Fruit fly (Drosophila melanogaster) whole organism, embryonic: ENCODE data around the gene Rab19.
A peak's percentile ranks its signal among the peaks of the same experiment; 100 is the strongest.

ENCODE experiments used
- Aef1 ChIP-seq: fragments of 200-800 bp; sonication (Bioruptor generic); IDR thresholded peaks from 3 replicates; pipeline ENCODE4 v1.3.6; 2022; ENCODE audit warnings: missing biosample characterization, missing genetic modification characterization
- CG10209 ChIP-seq: fragments of 200-800 bp; sonication (Bioruptor generic); optimal IDR thresholded peaks from 3 replicates; lab custom pipeline; 2017; ENCODE audit warnings: missing biosample characterization, mild to moderate bottlenecking, missing genetic modification characterization, missing genetic modification reagents
- CG11093 ChIP-seq: fragments of 200-800 bp; sonication (Bioruptor generic); IDR thresholded peaks from 3 replicates; pipeline ENCODE4 v1.3.6; 2022; ENCODE audit warnings: missing biosample characterization, missing genetic modification characterization
- CG11247 ChIP-seq: fragments of 200-800 bp; sonication (Bioruptor generic); IDR thresholded peaks from 2 replicates; pipeline ENCODE4 v1.3.6; 2022; ENCODE audit warnings: missing biosample characterization, missing genetic modification characterization
- CG11560 ChIP-seq: fragments of 200-800 bp; sonication (Bioruptor generic); IDR thresholded peaks from 3 replicates; pipeline ENCODE4 v1.3.6; 2022; ENCODE audit warnings: missing biosample characterization, missing genetic modification characterization
- CG12391 ChIP-seq: fragments of 200-800 bp; sonication (Bioruptor generic); optimal IDR thresholded peaks from 3 replicates; lab custom pipeline; 2018; ENCODE audit warnings: missing biosample characterization, mild to moderate bottlenecking, missing genetic modification characterization, moderate library complexity
- CG12659 ChIP-seq: fragments of 200-800 bp; sonication (Bioruptor generic); optimal IDR thresholded peaks from 3 replicates; lab custom pipeline; 2017; ENCODE audit warnings: mild to moderate bottlenecking, missing biosample characterization, missing genetic modification reagents, missing genetic modification characterization
- CG14667 ChIP-seq: fragments of 200-800 bp; sonication (Bioruptor generic); IDR thresholded peaks from 2 replicates; pipeline ENCODE4 v1.3.6; 2022; ENCODE audit warnings: missing biosample characterization, missing genetic modification characterization
- CG15011 ChIP-seq: fragments of 200-800 bp; sonication (Bioruptor generic); optimal IDR thresholded peaks from 3 replicates; lab custom pipeline; 2018; ENCODE audit warnings: missing biosample characterization, mild to moderate bottlenecking, missing genetic modification characterization
- CG15696 ChIP-seq: fragments of 200-800 bp; sonication (Bioruptor generic); optimal IDR thresholded peaks from 2 replicates; lab custom pipeline; 2019; ENCODE audit warnings: missing biosample characterization, mild to moderate bottlenecking, missing genetic modification characterization, moderate library complexity
- CG1647 ChIP-seq: fragments of 200-800 bp; sonication (Bioruptor generic); optimal IDR thresholded peaks from 3 replicates; lab custom pipeline; 2016; ENCODE audit warnings: missing biosample characterization, missing genetic modification characterization
- CG17802 ChIP-seq: fragments of 200-800 bp; sonication (Bioruptor generic); optimal IDR thresholded peaks from 2 replicates; lab custom pipeline; 2018; ENCODE audit warnings: missing biosample characterization, mild to moderate bottlenecking, missing genetic modification characterization, moderate library complexity
- CG2120 ChIP-seq: fragments of 200-800 bp; sonication (Bioruptor generic); optimal IDR thresholded peaks from 3 replicates; lab custom pipeline; 2016; ENCODE audit warnings: missing biosample characterization, missing genetic modification characterization
- CG2199 ChIP-seq: fragments of 200-800 bp; sonication (Bioruptor generic); IDR thresholded peaks from 3 replicates; pipeline ENCODE4 v1.3.6; 2022; ENCODE audit warnings: missing biosample characterization, missing genetic modification characterization
- CG30020 ChIP-seq: fragments of 200-800 bp; optimal IDR thresholded peaks from 2 replicates; lab custom pipeline; 2019; ENCODE audit warnings: missing biosample characterization, mild to moderate bottlenecking, missing genetic modification characterization, moderate library complexity
- CG31388 ChIP-seq: fragments of 200-800 bp; sonication (Bioruptor generic); optimal IDR thresholded peaks from 2 replicates; lab custom pipeline; 2016; ENCODE audit warnings: missing biosample characterization, missing genetic modification characterization
- CG3726 ChIP-seq: fragments of 200-800 bp; sonication (Bioruptor generic); IDR thresholded peaks from 3 replicates; pipeline ENCODE4, ENCODE4 v1.3.6; 2022; ENCODE audit warnings: missing biosample characterization, missing genetic modification characterization
- CG4404 ChIP-seq: fragments of 200-800 bp; sonication (Bioruptor generic); IDR thresholded peaks from 2 replicates; pipeline ENCODE4 v1.3.6; 2022; ENCODE audit warnings: missing biosample characterization, missing genetic modification characterization
- CG7357 ChIP-seq: fragments of 200-800 bp; sonication (Bioruptor generic); IDR thresholded peaks from 3 replicates; pipeline ENCODE4 v1.3.6; 2022; ENCODE audit warnings: missing biosample characterization, missing genetic modification characterization
- CG7928 ChIP-seq: fragments of 200-800 bp; sonication (Bioruptor generic); optimal IDR thresholded peaks from 2 replicates; lab custom pipeline; 2017; ENCODE audit warnings: missing biosample characterization, mild to moderate bottlenecking, missing genetic modification characterization
- CG9727 ChIP-seq: fragments of 200-800 bp; sonication (Bioruptor generic); optimal IDR thresholded peaks from 3 replicates; lab custom pipeline; 2017; ENCODE audit warnings: missing biosample characterization, mild to moderate bottlenecking, missing genetic modification characterization
- Elba2 ChIP-seq: fragments of 200-800 bp; sonication (Bioruptor generic); optimal IDR thresholded peaks from 3 replicates; lab custom pipeline; 2016; ENCODE audit warnings: missing biosample characterization, missing genetic modification characterization
- Ets65A ChIP-seq: fragments of 200-800 bp; sonication (Bioruptor generic); peaks from one replicate; lab custom pipeline; 2016; ENCODE audit warnings: missing biosample characterization, missing genetic modification characterization
- Gug ChIP-seq: fragments of 200-800 bp; sonication (Bioruptor generic); IDR thresholded peaks from 4 replicates; pipeline ENCODE4 v1.3.6; 2022; ENCODE audit warnings: missing biosample characterization, missing genetic modification characterization
- Hmr ChIP-seq: fragments of 200-800 bp; sonication (Bioruptor generic); optimal IDR thresholded peaks from 3 replicates; lab custom pipeline; 2017; ENCODE audit warnings: mild to moderate bottlenecking, missing biosample characterization, missing genetic modification reagents, missing genetic modification characterization
- MESR4 ChIP-seq: fragments of 200-800 bp; sonication (Bioruptor generic); optimal IDR thresholded peaks from 2 replicates; lab custom pipeline; 2018; ENCODE audit warnings: missing biosample characterization, mild to moderate bottlenecking, missing genetic modification characterization, moderate library complexity
- Oli ChIP-seq: fragments of 200-800 bp; sonication (Bioruptor generic); optimal IDR thresholded peaks from 2 replicates; lab custom pipeline; 2018; ENCODE audit warnings: missing biosample characterization, mild to moderate bottlenecking, missing genetic modification characterization, moderate library complexity
- Pdp1 ChIP-seq, 2 experiments: fragments of 200-800 bp; sonication (Bioruptor generic); optimal IDR thresholded peaks; 3 replicates each; lab custom pipeline; 2016; ENCODE audit warnings: missing biosample characterization in 2 of 2, missing genetic modification characterization in 2 of 2, mild to moderate bottlenecking in 1 of 2, moderate library complexity in 1 of 2
- Six4 ChIP-seq: fragments of 200-800 bp; sonication (Bioruptor generic); optimal IDR thresholded peaks from 2 replicates; lab custom pipeline; 2016; ENCODE audit warnings: missing biosample characterization, missing genetic modification characterization
- Sox102F ChIP-seq: fragments of 200-800 bp; sonication (Bioruptor generic); optimal IDR thresholded peaks from 2 replicates; lab custom pipeline; 2018; ENCODE audit warnings: missing biosample characterization, mild to moderate bottlenecking, missing genetic modification characterization, moderate library complexity
- amos ChIP-seq: fragments of 200-800 bp; sonication (Bioruptor generic); IDR thresholded peaks from 2 replicates; pipeline ENCODE4 v1.3.6; 2022; ENCODE audit warnings: missing biosample characterization, missing genetic modification characterization; ENCODE audit not compliant: partially characterized antibody
- caup ChIP-seq: fragments of 200-800 bp; sonication (Bioruptor generic); optimal IDR thresholded peaks from 3 replicates; lab custom pipeline; 2017; ENCODE audit warnings: missing biosample characterization, mild to moderate bottlenecking, missing genetic modification characterization, moderate library complexity; ENCODE audit not compliant: severe bottlenecking
- dmrt99B ChIP-seq: fragments of 200-800 bp; sonication (Bioruptor generic); optimal IDR thresholded peaks from 2 replicates; lab custom pipeline; 2018; ENCODE audit warnings: missing biosample characterization, mild to moderate bottlenecking, missing genetic modification characterization, moderate library complexity
- eve ChIP-seq, 2 experiments: fragments of >200 bp; optimal IDR thresholded peaks; 2 replicates each; lab custom pipeline; 2017; ENCODE audit warnings: missing biosample characterization in 2 of 2, missing genetic modification characterization in 2 of 2
- gcm2 ChIP-seq: fragments of 200-800 bp; sonication (Bioruptor generic); optimal IDR thresholded peaks from 2 replicates; lab custom pipeline; 2016; ENCODE audit warnings: missing biosample characterization, missing genetic modification characterization
- grau ChIP-seq: fragments of 200-800 bp; optimal IDR thresholded peaks from 3 replicates; lab custom pipeline; 2019; ENCODE audit warnings: missing biosample characterization, mild to moderate bottlenecking, missing genetic modification characterization, moderate library complexity
- grn ChIP-seq: fragments of 200-800 bp; sonication (Bioruptor generic); optimal IDR thresholded peaks from 3 replicates; lab custom pipeline; 2017; ENCODE audit warnings: missing biosample characterization, missing genetic modification characterization
- h ChIP-seq: fragments of >200 bp; optimal IDR thresholded peaks from 2 replicates; lab custom pipeline; 2017
- hkb ChIP-seq, 2 experiments: fragments of 200-800 bp in 1 of 2; fragments of >200 bp in 1 of 2; sonication (Bioruptor generic) in 1 of 2; IDR thresholded peaks in 1 of 2; optimal IDR thresholded peaks in 1 of 2; 2 replicates each; pipeline versions ENCODE4 v1.3.6 to Lab custom; 2017 to 2022; ENCODE audit warnings: missing biosample characterization in 1 of 2, missing genetic modification characterization in 1 of 2
- mam ChIP-seq: fragments of 200-800 bp; sonication (Bioruptor generic); optimal IDR thresholded peaks from 3 replicates; lab custom pipeline; 2016; ENCODE audit warnings: missing biosample characterization, missing genetic modification characterization
- nau ChIP-seq: fragments of 200-800 bp; sonication (Bioruptor generic); optimal IDR thresholded peaks from 3 replicates; lab custom pipeline; 2017; ENCODE audit warnings: missing biosample characterization, mild to moderate bottlenecking, missing genetic modification characterization, missing genetic modification reagents
- otp ChIP-seq: fragments of 200-800 bp; sonication (Bioruptor generic); IDR thresholded peaks from 3 replicates; pipeline ENCODE4, ENCODE4 v1.3.6; 2022; ENCODE audit warnings: missing biosample characterization, missing genetic modification characterization
- prd ChIP-seq, 3 experiments: fragments of >200 bp in 2 of 3; fragments of 200-800 bp in 1 of 3; sonication (Bioruptor generic) in 1 of 3; optimal IDR thresholded peaks in 2 of 3; IDR thresholded peaks in 1 of 3; 2 replicates in 2 of 3; 3 replicates in 1 of 3; pipeline versions ENCODE4 v1.3.6 to Lab custom; 2017 to 2022; ENCODE audit warnings: missing biosample characterization in 1 of 3, missing genetic modification characterization in 1 of 3
- ranshi ChIP-seq: fragments of 200-800 bp; sonication (Bioruptor generic); IDR thresholded peaks from 2 replicates; pipeline ENCODE4 v1.3.6; 2022; ENCODE audit warnings: missing biosample characterization, missing genetic modification characterization
- sens ChIP-seq: fragments of 200-800 bp; sonication (Bioruptor generic); peaks from one replicate; lab custom pipeline; 2016; ENCODE audit warnings: missing biosample characterization, missing genetic modification characterization
- seq ChIP-seq: fragments of 200-800 bp; sonication (Bioruptor generic); IDR thresholded peaks from 2 replicates; pipeline ENCODE4 v1.3.6; 2022; ENCODE audit warnings: missing biosample characterization, missing genetic modification characterization
- wor ChIP-seq: fragments of 200-800 bp; sonication (Bioruptor generic); IDR thresholded peaks from 2 replicates; pipeline ENCODE4 v1.3.6; 2022; ENCODE audit warnings: missing biosample characterization, missing genetic modification characterization

Gene Rab19

dm6 chr3L:8284651-8285050 lies 12.2 kb upstream of the Rab19 start (continued):
- TF ChIP-seq gcm2 (GFP tag; lab: Kevin White, UChicago): no peak
- TF ChIP-seq Hmr (GFP tag; lab: Kevin White, UChicago): peak; percentile 5
- TF ChIP-seq sens (GFP tag; lab: Kevin White, UChicago): peak; percentile 55
- peak in 1 of 2 experiments; percentile 8 for TF ChIP-seq Pdp1 (GFP tag; optimal IDR thresholded peaks at IDR 0.05; lab: Kevin White, UChicago)
- peak; percentile 11 for TF ChIP-seq CG10209
- TF ChIP-seq Oli (tag; lab: Kevin White, UChicago): peak; percentile 18
- TF ChIP-seq MESR4 (GFP tag; lab: Kevin White, UChicago): no peak
- no peak for TF ChIP-seq dmrt99B (tag; lab: Kevin White, UChicago)
- peak; percentile 7 for TF ChIP-seq mam (GFP tag; lab: Kevin White, UChicago)
- no peak for TF ChIP-seq CG11560 (tag; lab: Robert Waterston, UW)
- no peak for TF ChIP-seq caup (GFP tag; lab: Kevin White, UChicago)
- TF ChIP-seq otp (GFP tag; lab: Robert Waterston, UW): no peak
- TF ChIP-seq grn (GFP tag; lab: Kevin White, UChicago): no peak
- TF ChIP-seq Gug: peak; percentile 1; the same call in 1 of the 4 replicates
- no peak for TF ChIP-seq CG17802
- TF ChIP-seq CG2120 (GFP tag; lab: Kevin White, UChicago): peak; percentile 64
- TF ChIP-seq Aef1 (GFP tag; lab: Robert Waterston, UW): no peak
- TF ChIP-seq eve (GFP tag; optimal IDR thresholded peaks at IDR 0.05; lab: Kevin White, UChicago): no peak
- no peak for TF ChIP-seq hkb (optimal IDR thresholded peaks at IDR 0.05; lab: Kevin White, UChicago)
- 0 out of 2 replicates have a peak, but pooled peaks have one; percentile 11 for TF ChIP-seq hkb (GFP tag; IDR thresholded peaks at IDR 0.05; lab: Robert Waterston, UW)
- no peak for TF ChIP-seq CG12391 (tag; lab: Kevin White, UChicago)
- TF ChIP-seq CG1647 (GFP tag; lab: Kevin White, UChicago): no peak
- TF ChIP-seq CG2199 (GFP tag; lab: Robert Waterston, UW): no peak
- no peak for TF ChIP-seq CG3726 (GFP tag; lab: Robert Waterston, UW)
- TF ChIP-seq CG9727 (GFP tag; lab: Kevin White, UChicago): no peak
- no peak for TF ChIP-seq h (lab: Kevin White, UChicago)
- peak; percentile 18 for TF ChIP-seq CG12659
- no peak for TF ChIP-seq amos (GFP tag; lab: Robert Waterston, UW)
- TF ChIP-seq CG11247 (GFP tag; lab: Robert Waterston, UW): no peak
- TF ChIP-seq CG30020 (tag; lab: Kevin White, UChicago): no peak
- TF ChIP-seq prd (optimal IDR thresholded peaks at IDR 0.05; lab: Kevin White, UChicago): no peak
- TF ChIP-seq prd (GFP tag; IDR thresholded peaks at IDR 0.05; lab: Robert Waterston, UW): 0 out of 3 replicates have a peak, but pooled peaks have one; percentile 28
- no peak for TF ChIP-seq CG7928 (GFP tag; lab: Kevin White, UChicago)
- TF ChIP-seq CG14667 (GFP tag; lab: Robert Waterston, UW): peak; percentile 30; the same call in 1 of the 2 replicates
- no peak for TF ChIP-seq Six4 (GFP tag; lab: Kevin White, UChicago)
- TF ChIP-seq CG15011 (GFP tag; lab: Kevin White, UChicago): no peak
- peak; percentile 83 for TF ChIP-seq Ets65A (GFP tag; lab: Kevin White, UChicago)
- no peak for TF ChIP-seq seq (GFP tag; lab: Robert Waterston, UW)
- no peak for TF ChIP-seq Sox102F
- no peak for TF ChIP-seq nau (GFP tag; lab: Kevin White, UChicago)
- no peak for TF ChIP-seq CG15696
- TF ChIP-seq CG11093 (GFP tag; lab: Robert Waterston, UW): 0 out of 3 replicates have a peak, but pooled peaks have one; percentile 19
- peak; percentile 76 for TF ChIP-seq grau
- no peak for TF ChIP-seq ranshi
- no peak for TF ChIP-seq CG7357 (GFP tag; lab: Robert Waterston, UW)
- TF ChIP-seq Elba2: no peak
- TF ChIP-seq CG31388 (GFP tag; lab: Kevin White, UChicago): no peak
- TF ChIP-seq wor: no peak
- TF ChIP-seq CG4404: no peak
- TF ChIP-seq, all 482 proteins: peak for 37
